Fruit fly (Drosophila melanogaster) Kc167 (cell line): Measurements from ENCODE around the gene CYLD.

ENCODE experiments used
- Myc ChIP-seq: fragments of >200 bp; optimal IDR thresholded peaks from 2 replicates; lab custom pipeline; 2017; ENCODE audit warnings: missing external identifiers
- Sin3A ChIP-seq: fragments of >200 bp; optimal IDR thresholded peaks from 2 replicates; lab custom pipeline; 2018; ENCODE audit warnings: missing external identifiers
- h ChIP-seq: fragments of >200 bp; optimal IDR thresholded peaks from 3 replicates; lab custom pipeline; 2018; ENCODE audit warnings: missing external identifiers
- insv ChIP-seq: fragments of >200 bp; optimal IDR thresholded peaks from 3 replicates; lab custom pipeline; 2018; ENCODE audit warnings: missing external identifiers
- psq ChIP-seq: fragments of >200 bp; optimal IDR thresholded peaks from 2 replicates; lab custom pipeline; 2017; ENCODE audit warnings: missing external identifiers
- ttk ChIP-seq: sonication (Bioruptor generic); optimal IDR thresholded peaks from 2 replicates; lab custom pipeline; 2017; ENCODE audit warnings: missing external identifiers

DNA sequence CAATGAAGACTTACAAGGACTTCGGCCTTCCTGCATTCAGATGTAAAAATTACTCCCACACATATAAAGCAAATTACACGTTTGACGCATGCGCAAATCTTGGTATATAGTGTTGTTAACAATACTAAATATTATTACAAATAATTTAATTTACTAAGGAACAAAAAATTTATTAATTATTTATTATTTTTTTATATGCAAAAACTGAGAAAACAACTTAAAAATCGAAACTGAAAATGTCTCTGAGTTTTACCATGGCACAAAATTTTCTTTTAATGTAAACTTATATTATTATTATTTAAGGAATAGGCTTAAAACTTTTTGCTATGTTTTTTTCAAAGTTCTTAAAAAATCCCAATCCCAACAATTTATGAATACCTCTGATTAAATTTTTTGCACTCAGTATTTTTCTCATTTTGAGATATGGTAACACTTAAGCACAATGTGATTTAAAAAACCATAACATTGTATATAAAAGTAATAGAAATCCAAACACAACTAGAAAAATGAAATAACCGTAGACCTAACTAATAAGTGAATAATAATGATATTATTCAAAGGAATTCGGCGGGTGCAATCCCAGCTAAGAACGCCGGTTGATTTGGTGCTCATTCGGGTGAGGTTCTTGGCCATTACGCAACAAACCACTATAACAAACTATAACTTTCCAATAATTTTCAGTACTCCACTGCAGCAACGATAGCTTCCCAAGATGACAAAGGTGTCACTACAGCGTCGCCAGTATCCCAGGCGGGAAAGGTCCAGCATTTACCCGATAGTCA is 31.6 kb upstream of the CYLD start, which contains the start of the genes Schip1 and Cox10:
- TF ChIP-seq insv (no peak), psq (lab: Kevin White, UChicago) (no peak), Myc (lab: Kevin White, UChicago) (no peak), ttk (no peak), h (lab: Kevin White, UChicago) (no peak), Sin3A (lab: Kevin White, UChicago) (no peak)
